Worm (Caenorhabditis elegans) whole organism, L2 larva: Measurements from ENCODE around the gene C14C11.4.

Experiments used
- R02D3.7 ChIP-seq: fragments of 150-350 bp; optimal IDR thresholded peaks from 2 replicates; lab custom pipeline; 2014; ENCODE audit warnings: missing biosample characterization, missing genetic modification characterization
- ceh-82 ChIP-seq: fragments of 150-350 bp; optimal IDR thresholded peaks from 2 replicates; lab custom pipeline; 2014; ENCODE audit warnings: missing biosample characterization, missing genetic modification characterization
- nhr-129 ChIP-seq: fragments of 150-350 bp; optimal IDR thresholded peaks from 2 replicates; lab custom pipeline; 2014; ENCODE audit warnings: missing biosample characterization, missing genetic modification characterization
- nhr-77 ChIP-seq: fragments of 150-350 bp; optimal IDR thresholded peaks from 2 replicates; lab custom pipeline; 2014; ENCODE audit warnings: missing biosample characterization, missing genetic modification characterization
- skn-1 ChIP-seq: sonication (generic microtip); optimal IDR thresholded peaks from 2 replicates; lab custom pipeline; 2017; ENCODE audit warnings: missing biosample characterization, missing genetic modification characterization
- unc-39 ChIP-seq: fragments of 150-350 bp; optimal IDR thresholded peaks from 2 replicates; lab custom pipeline; 2014; ENCODE audit warnings: missing biosample characterization, missing genetic modification characterization
- unc-55 ChIP-seq: fragments of 150-350 bp; sonication (generic microtip); optimal IDR thresholded peaks from 3 replicates; lab custom pipeline; 2014; ENCODE audit warnings: missing biosample characterization, missing genetic modification reagents, missing genetic modification characterization
- unc-62 ChIP-seq: fragments of 150-350 bp; optimal IDR thresholded peaks from 2 replicates; lab custom pipeline; 2014; ENCODE audit warnings: missing biosample characterization, missing genetic modification reagents, missing genetic modification characterization
- zag-1 ChIP-seq: fragments of 150-350 bp; optimal IDR thresholded peaks from 2 replicates; lab custom pipeline; 2014; ENCODE audit warnings: missing biosample characterization, missing genetic modification characterization
- ztf-4 ChIP-seq: fragments of 150-350 bp; optimal IDR thresholded peaks from 2 replicates; lab custom pipeline; 2014; ENCODE audit warnings: missing biosample characterization, missing genetic modification characterization

- no peak for TF ChIP-seq unc-55
- TF ChIP-seq unc-39 (tag; lab: Kevin White, UChicago), result no peak
- TF ChIP-seq unc-62, result no peak
- no peak for TF ChIP-seq ceh-82 (tag; lab: Kevin White, UChicago)
- no peak for TF ChIP-seq zag-1
- TF ChIP-seq ztf-4 (tag; lab: Kevin White, UChicago), result no peak
- no peak for TF ChIP-seq nhr-77
- TF ChIP-seq skn-1, result no peak
- no peak for TF ChIP-seq R02D3.7 (tag; lab: Kevin White, UChicago)
- no peak for TF ChIP-seq nhr-129 (tag; lab: Kevin White, UChicago)
Measured at ce11 chrV:5667337-5667736, 19.9 kb downstream of the C14C11.4 start.
